Worm (Caenorhabditis elegans): ENCODE data around the gene srh-277.

DNA sequence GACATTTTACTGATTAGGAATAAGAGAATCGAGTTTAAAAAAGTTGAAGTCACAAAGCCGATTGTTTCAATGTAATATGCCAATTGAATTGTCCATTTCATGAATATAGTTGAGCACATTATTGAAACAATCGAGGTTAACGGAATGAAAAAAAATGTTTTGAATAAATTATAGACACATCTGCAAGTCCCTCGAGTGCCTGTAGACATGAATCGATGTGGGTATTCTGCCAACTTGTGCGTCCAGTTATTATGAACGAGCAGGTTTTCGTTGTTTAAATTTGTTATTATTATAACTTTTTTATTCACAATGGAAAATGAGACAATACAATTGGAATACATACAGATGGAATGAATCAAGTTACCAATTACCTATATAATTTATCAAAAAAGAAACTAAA is 24.6 kb upstream of the srh-277 start, which contains the start of gene str-99:
- TF ChIP-seq fkh-10 (GFP tag; optimal IDR thresholded peaks at IDR 0.05): no peak
- no peak for TF ChIP-seq pha-4 (tag; optimal IDR thresholded peaks at IDR 0.05)
- TF ChIP-seq ama-1 (optimal IDR thresholded peaks at IDR 0.05): no peak
- TF ChIP-seq npax-4 (tag; optimal IDR thresholded peaks at IDR 0.05): no peak
- TF ChIP-seq rnt-1 (tag; optimal IDR thresholded peaks at IDR 0.05): no peak
- TF ChIP-seq lin-11 (tag; optimal IDR thresholded peaks at IDR 0.05): no peak
- no peak for TF ChIP-seq nhr-11 (tag; optimal IDR thresholded peaks at IDR 0.05)
- no peak for TF ChIP-seq ceh-14 (tag; optimal IDR thresholded peaks at IDR 0.05)
- no peak for TF ChIP-seq hlh-15 (tag; optimal IDR thresholded peaks at IDR 0.05)
